Fruit fly (Drosophila melanogaster) whole organism, embryonic: ENCODE data around the gene Octbeta2R.

Experiments used
- Antp ChIP-seq: fragments of 200-800 bp; sonication (Bioruptor generic); optimal IDR thresholded peaks from 3 replicates; lab custom pipeline; 2016; ENCODE audit warnings: missing biosample characterization, missing genetic modification characterization
- CG12219 ChIP-seq: fragments of 200-800 bp; sonication (Bioruptor generic); optimal IDR thresholded peaks from 3 replicates; lab custom pipeline; 2018; ENCODE audit warnings: missing biosample characterization, mild to moderate bottlenecking, missing genetic modification characterization
- CG12299 ChIP-seq: fragments of 200-800 bp; sonication (Bioruptor generic); optimal IDR thresholded peaks from 2 replicates; lab custom pipeline; 2018; ENCODE audit warnings: missing biosample characterization, mild to moderate bottlenecking, missing genetic modification characterization
- CG1233 ChIP-seq: fragments of 200-800 bp; sonication (Bioruptor generic); optimal IDR thresholded peaks from 4 replicates; lab custom pipeline; 2018; ENCODE audit warnings: missing biosample characterization, mild to moderate bottlenecking, missing genetic modification characterization
- CG12769 ChIP-seq: fragments of 200-800 bp; sonication (Bioruptor generic); optimal IDR thresholded peaks from 2 replicates; lab custom pipeline; 2019; ENCODE audit warnings: missing biosample characterization, mild to moderate bottlenecking, missing genetic modification characterization, moderate library complexity
- CG13287 ChIP-seq: fragments of 200-800 bp; sonication (Bioruptor generic); IDR thresholded peaks from 2 replicates; pipeline ENCODE4 v1.3.6; 2022; ENCODE audit warnings: missing biosample characterization, missing genetic modification characterization; ENCODE audit not compliant: partially characterized antibody
- CG14710 ChIP-seq: fragments of 200-800 bp; sonication (Bioruptor generic); optimal IDR thresholded peaks from 3 replicates; lab custom pipeline; 2019; ENCODE audit warnings: missing biosample characterization, mild to moderate bottlenecking, missing genetic modification characterization, moderate library complexity
- CG17385 ChIP-seq: fragments of 200-800 bp; sonication (Bioruptor generic); optimal IDR thresholded peaks from 3 replicates; lab custom pipeline; 2018; ENCODE audit warnings: missing biosample characterization, mild to moderate bottlenecking, missing genetic modification characterization
- CG2120 ChIP-seq: fragments of 200-800 bp; sonication (Bioruptor generic); optimal IDR thresholded peaks from 3 replicates; lab custom pipeline; 2016; ENCODE audit warnings: missing biosample characterization, missing genetic modification characterization
- CG2129 ChIP-seq: fragments of 200-800 bp; sonication (Bioruptor generic); IDR thresholded peaks from 2 replicates; pipeline ENCODE4 v1.3.6; 2022; ENCODE audit warnings: missing biosample characterization, missing genetic modification characterization; ENCODE audit not compliant: partially characterized antibody
- CG2202 ChIP-seq: fragments of 200-800 bp; sonication (Bioruptor generic); optimal IDR thresholded peaks from 2 replicates; lab custom pipeline; 2018; ENCODE audit warnings: missing biosample characterization, mild to moderate bottlenecking, missing genetic modification characterization
- CG30403 ChIP-seq: fragments of 200-800 bp; sonication (Bioruptor generic); optimal IDR thresholded peaks from 3 replicates; lab custom pipeline; 2016; ENCODE audit warnings: missing biosample characterization, missing genetic modification characterization
- CG31224 ChIP-seq: fragments of 200-800 bp; sonication (Bioruptor generic); IDR thresholded peaks from 2 replicates; pipeline ENCODE4 v1.3.6; 2022; ENCODE audit warnings: missing biosample characterization, missing genetic modification characterization
- CG33213 ChIP-seq: fragments of 200-800 bp; sonication (Bioruptor generic); optimal IDR thresholded peaks from 3 replicates; lab custom pipeline; 2016; ENCODE audit warnings: missing biosample characterization, missing genetic modification characterization
- CG4617 ChIP-seq: fragments of 200-800 bp; sonication (Bioruptor generic); optimal IDR thresholded peaks from 3 replicates; lab custom pipeline; 2016; ENCODE audit warnings: missing biosample characterization, missing genetic modification characterization, borderline replicate concordance
- CG6813 ChIP-seq: fragments of 200-800 bp; sonication (Bioruptor generic); optimal IDR thresholded peaks from 2 replicates; lab custom pipeline; 2017; ENCODE audit warnings: missing biosample characterization, missing genetic modification characterization, mild to moderate bottlenecking, moderate library complexity, missing genetic modification reagents
- CG7556 ChIP-seq: fragments of 200-800 bp; sonication (Bioruptor generic); optimal IDR thresholded peaks from 2 replicates; lab custom pipeline; 2017; ENCODE audit warnings: missing biosample characterization, mild to moderate bottlenecking, missing genetic modification characterization
- CG7839 ChIP-seq: fragments of 200-800 bp; sonication (Bioruptor generic); optimal IDR thresholded peaks from 3 replicates; lab custom pipeline; 2018; ENCODE audit warnings: missing biosample characterization, mild to moderate bottlenecking, missing genetic modification characterization, moderate library complexity
- CG7928 ChIP-seq: fragments of 200-800 bp; sonication (Bioruptor generic); optimal IDR thresholded peaks from 2 replicates; lab custom pipeline; 2017; ENCODE audit warnings: missing biosample characterization, mild to moderate bottlenecking, missing genetic modification characterization
- CG8388 ChIP-seq: fragments of 200-800 bp; sonication (Bioruptor generic); optimal IDR thresholded peaks from 2 replicates; lab custom pipeline; 2019; ENCODE audit warnings: missing biosample characterization, mild to moderate bottlenecking, missing genetic modification characterization, moderate library complexity
- CG9437 ChIP-seq: fragments of 200-800 bp; sonication (Bioruptor generic); optimal IDR thresholded peaks from 2 replicates; lab custom pipeline; 2018; ENCODE audit warnings: missing biosample characterization, mild to moderate bottlenecking, missing genetic modification characterization
- CG9727 ChIP-seq: fragments of 200-800 bp; sonication (Bioruptor generic); optimal IDR thresholded peaks from 3 replicates; lab custom pipeline; 2017; ENCODE audit warnings: missing biosample characterization, mild to moderate bottlenecking, missing genetic modification characterization
- CG9817 ChIP-seq: fragments of 200-800 bp; sonication (Bioruptor generic); optimal IDR thresholded peaks from 2 replicates; lab custom pipeline; 2018; ENCODE audit warnings: missing biosample characterization, mild to moderate bottlenecking, missing genetic modification characterization, moderate library complexity
- CG9932 ChIP-seq: fragments of 200-800 bp; sonication (Bioruptor generic); IDR thresholded peaks from 2 replicates; pipeline ENCODE4 v1.3.6; 2022; ENCODE audit warnings: missing biosample characterization, missing genetic modification characterization
- Hr51 ChIP-seq, 2 experiments: fragments of 200-800 bp; sonication (Bioruptor generic); optimal IDR thresholded peaks; 2 replicates in 1 of 2; 3 replicates in 1 of 2; lab custom pipeline; 2016 to 2018; ENCODE audit warnings: missing biosample characterization in 2 of 2, missing genetic modification characterization in 2 of 2, mild to moderate bottlenecking in 1 of 2, moderate library complexity in 1 of 2
- Meics ChIP-seq: fragments of 200-800 bp; sonication (Bioruptor generic); optimal IDR thresholded peaks from 2 replicates; lab custom pipeline; 2017; ENCODE audit warnings: missing biosample characterization, mild to moderate bottlenecking, missing genetic modification characterization
- NC2α ChIP-seq: fragments of 200-800 bp; sonication (Bioruptor generic); optimal IDR thresholded peaks from 2 replicates; lab custom pipeline; 2016; ENCODE audit warnings: missing biosample characterization, missing genetic modification characterization
- Nf-YC ChIP-seq: fragments of 200-800 bp; optimal IDR thresholded peaks from 3 replicates; lab custom pipeline; 2019; ENCODE audit warnings: missing biosample characterization, mild to moderate bottlenecking, missing genetic modification characterization, moderate library complexity
- PHDP ChIP-seq: fragments of 200-800 bp; sonication (Bioruptor generic); optimal IDR thresholded peaks from 3 replicates; lab custom pipeline; 2018; ENCODE audit warnings: missing biosample characterization, mild to moderate bottlenecking, missing genetic modification characterization, moderate library complexity
- Six4 ChIP-seq: fragments of 200-800 bp; sonication (Bioruptor generic); optimal IDR thresholded peaks from 2 replicates; lab custom pipeline; 2016; ENCODE audit warnings: missing biosample characterization, missing genetic modification characterization
- Ssrp ChIP-seq: fragments of 200-800 bp; sonication (Bioruptor generic); optimal IDR thresholded peaks from 2 replicates; lab custom pipeline; 2018; ENCODE audit warnings: missing biosample characterization, mild to moderate bottlenecking, missing genetic modification characterization, moderate library complexity
- ac ChIP-seq: fragments of 200-800 bp; sonication (Bioruptor generic); optimal IDR thresholded peaks from 3 replicates; lab custom pipeline; 2017; ENCODE audit warnings: missing biosample characterization, mild to moderate bottlenecking, missing genetic modification characterization
- ase ChIP-seq: fragments of 200-800 bp; sonication (Bioruptor generic); IDR thresholded peaks from 3 replicates; pipeline ENCODE4 v1.3.6; 2022; ENCODE audit warnings: missing biosample characterization, missing genetic modification characterization
- dmrt99B ChIP-seq: fragments of 200-800 bp; sonication (Bioruptor generic); optimal IDR thresholded peaks from 2 replicates; lab custom pipeline; 2018; ENCODE audit warnings: missing biosample characterization, mild to moderate bottlenecking, missing genetic modification characterization, moderate library complexity
- dysf ChIP-seq: fragments of 200-800 bp; sonication (Bioruptor generic); IDR thresholded peaks from 3 replicates; pipeline ENCODE4 v1.3.6; 2022; ENCODE audit warnings: missing biosample characterization, missing genetic modification characterization
- fd3F ChIP-seq: fragments of 200-800 bp; sonication (Bioruptor generic); optimal IDR thresholded peaks from 2 replicates; lab custom pipeline; 2018; ENCODE audit warnings: missing biosample characterization, mild to moderate bottlenecking, missing genetic modification characterization, moderate library complexity
- ftz-f1 ChIP-seq: fragments of 200-800 bp; sonication (Bioruptor generic); optimal IDR thresholded peaks from 2 replicates; lab custom pipeline; 2016; ENCODE audit warnings: missing biosample characterization, missing genetic modification characterization
- gce ChIP-seq: fragments of 200-800 bp; sonication (Bioruptor generic); IDR thresholded peaks from 3 replicates; pipeline ENCODE4 v1.3.6; 2022; ENCODE audit warnings: missing biosample characterization, missing genetic modification characterization
- gcm ChIP-seq: fragments of 200-800 bp; sonication (Bioruptor generic); optimal IDR thresholded peaks from 2 replicates; lab custom pipeline; 2019; ENCODE audit warnings: missing biosample characterization, mild to moderate bottlenecking, missing genetic modification characterization, moderate library complexity
- gem ChIP-seq: fragments of 200-800 bp; sonication (Bioruptor generic); optimal IDR thresholded peaks from 2 replicates; lab custom pipeline; 2019; ENCODE audit warnings: missing biosample characterization, mild to moderate bottlenecking, missing genetic modification characterization, moderate library complexity
- hbn ChIP-seq: fragments of 200-800 bp; sonication (Bioruptor generic); IDR thresholded peaks from 2 replicates; pipeline ENCODE4 v1.3.6; 2022; ENCODE audit warnings: missing biosample characterization, missing genetic modification characterization; ENCODE audit not compliant: partially characterized antibody
- kni ChIP-seq: fragments of 200-800 bp; sonication (Bioruptor generic); optimal IDR thresholded peaks from 3 replicates; lab custom pipeline; 2017; ENCODE audit warnings: mild to moderate bottlenecking, missing biosample characterization, missing genetic modification reagents, missing genetic modification characterization
- knrl ChIP-seq: fragments of 200-800 bp; sonication (Bioruptor generic); IDR thresholded peaks from 3 replicates; pipeline ENCODE4 v1.3.6; 2022; ENCODE audit warnings: missing biosample characterization, missing genetic modification characterization; ENCODE audit not compliant: partially characterized antibody
- mam ChIP-seq: fragments of 200-800 bp; sonication (Bioruptor generic); optimal IDR thresholded peaks from 3 replicates; lab custom pipeline; 2016; ENCODE audit warnings: missing biosample characterization, missing genetic modification characterization
- nau ChIP-seq: fragments of 200-800 bp; sonication (Bioruptor generic); optimal IDR thresholded peaks from 3 replicates; lab custom pipeline; 2017; ENCODE audit warnings: missing biosample characterization, mild to moderate bottlenecking, missing genetic modification characterization, missing genetic modification reagents
- row ChIP-seq: fragments of 200-800 bp; sonication (Bioruptor generic); IDR thresholded peaks from 3 replicates; pipeline ENCODE4 v1.3.6; 2022; ENCODE audit warnings: missing biosample characterization, missing genetic modification characterization
- sr ChIP-seq: fragments of 200-800 bp; sonication (Bioruptor generic); IDR thresholded peaks from 3 replicates; pipeline ENCODE4 v1.3.6; 2022; ENCODE audit warnings: missing biosample characterization, missing genetic modification characterization
- yki ChIP-seq: fragments of >200 bp; optimal IDR thresholded peaks from 3 replicates; lab custom pipeline; 2018

Gene Octbeta2R

dm6 chr3R:12562026-12562425 is 33.5 kb downstream of the Octbeta2R start (continued):
- TF ChIP-seq fd3F (GFP tag; lab: Kevin White, UChicago) (peak; percentile 2), CG2202 (tag; lab: Kevin White, UChicago) (no peak), CG8388 (GFP tag; lab: Kevin White, UChicago) (peak; percentile 10), kni (GFP tag; lab: Kevin White, UChicago) (no peak), Antp (GFP tag; lab: Kevin White, UChicago) (no peak), CG9727 (peak; percentile 24), Nf-YC (tag; lab: Kevin White, UChicago) (peak; percentile 51), gem (tag; lab: Kevin White, UChicago) (peak; percentile 75), CG9437 (GFP tag; lab: Kevin White, UChicago) (peak; percentile 24), CG9817 (tag; lab: Kevin White, UChicago) (peak; percentile 38), CG14710 (no peak), hbn (no peak), CG30403 (GFP tag; lab: Kevin White, UChicago) (peak; percentile 42), CG6813 (GFP tag; lab: Kevin White, UChicago) (no peak), CG17385 (GFP tag; lab: Kevin White, UChicago) (peak; percentile 15), CG2120 (GFP tag; lab: Kevin White, UChicago) (peak; percentile 25), dysf (GFP tag; lab: Robert Waterston, UW) (peak; percentile 15; the same call in 1 of the 3 replicates), CG7839 (peak; percentile 61), mam (GFP tag; lab: Kevin White, UChicago) (no peak), CG1233 (peak; percentile 1), Ssrp (tag; lab: Kevin White, UChicago) (peak; percentile 25), CG12299 (tag; lab: Kevin White, UChicago) (peak; percentile 13), CG7556 (GFP tag; lab: Kevin White, UChicago) (peak; percentile 53), CG12219 (GFP tag; lab: Kevin White, UChicago) (no peak), yki (lab: Kevin White, UChicago) (no peak), CG13287 (GFP tag; lab: Robert Waterston, UW) (no peak), nau (GFP tag; lab: Kevin White, UChicago) (peak; percentile 78), Hr51 (GFP tag; optimal IDR thresholded peaks at IDR 0.05; lab: Kevin White, UChicago) (peak in 1 of 2 experiments; percentile 79), row (GFP tag; lab: Robert Waterston, UW) (0 out of 3 replicates have a peak, but pooled peaks have one; percentile 4), Six4 (GFP tag; lab: Kevin White, UChicago) (no peak)

dm6 chr3R:12561149-12561548 is 34.4 kb downstream of the Octbeta2R start:
- TF ChIP-seq CG4617 (GFP tag; lab: Kevin White, UChicago) (no peak), CG31224 (GFP tag; lab: Robert Waterston, UW) (no peak), Meics (GFP tag; lab: Kevin White, UChicago) (no peak), PHDP (tag; lab: Kevin White, UChicago) (no peak), CG12769 (peak; percentile 30), CG33213 (GFP tag; lab: Kevin White, UChicago) (no peak), ac (GFP tag; lab: Kevin White, UChicago) (no peak), CG7928 (GFP tag; lab: Kevin White, UChicago) (no peak), NC2α (GFP tag; lab: Kevin White, UChicago) (no peak), CG9932 (GFP tag; lab: Robert Waterston, UW) (no peak), sr (GFP tag; lab: Robert Waterston, UW) (peak; percentile 92), knrl (GFP tag; lab: Robert Waterston, UW) (no peak), gce (GFP tag; lab: Robert Waterston, UW) (0 out of 3 replicates have a peak, but pooled peaks have one; percentile 28), ase (no peak), gcm (GFP tag; lab: Kevin White, UChicago) (no peak), ftz-f1 (peak; percentile 70), CG2129 (GFP tag; lab: Robert Waterston, UW) (no peak), dmrt99B (tag; lab: Kevin White, UChicago) (no peak)
